Worm (Caenorhabditis elegans): ENCODE results near the gene cpg-4.

DNA sequence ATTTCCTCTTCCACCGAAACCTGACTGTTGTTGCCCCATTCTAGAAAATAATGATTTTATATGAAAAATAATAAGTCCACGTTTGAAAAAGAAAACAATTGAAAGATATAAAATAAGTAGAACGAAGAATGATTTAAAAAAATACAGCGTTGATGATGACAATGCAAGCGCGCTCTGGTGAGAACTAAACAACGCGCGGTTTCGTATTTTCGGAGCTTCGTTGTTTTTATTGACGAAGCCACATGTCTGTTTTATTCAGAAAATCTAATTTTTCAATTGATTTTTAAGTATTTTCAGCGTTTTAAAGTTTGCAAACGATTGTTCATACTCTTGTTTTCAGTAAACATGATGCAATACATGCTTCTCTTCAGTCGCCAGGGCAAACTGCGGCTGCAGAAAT lies 21.4 kb downstream of the cpg-4 start, which contains the start of the genes rpt-2 and aps-1:
- TF ChIP-seq fos-1 (tag; optimal IDR thresholded peaks at IDR 0.05) (no peak), snpc-4 (tag; optimal IDR thresholded peaks at IDR 0.05) (no peak), lin-39 (tag; optimal IDR thresholded peaks at IDR 0.05) (no peak), R02D3.7 (tag; optimal IDR thresholded peaks at IDR 0.05) (no peak), ama-1 (optimal IDR thresholded peaks at IDR 0.05) (no peak), zfp-2 (tag; optimal IDR thresholded peaks at IDR 0.05) (no peak), lir-3 (tag; optimal IDR thresholded peaks at IDR 0.05) (no peak), unc-62 (GFP tag; optimal IDR thresholded peaks at IDR 0.05 in 1 of 2) (no peak), unc-62 (tag; optimal IDR thresholded peaks at IDR 0.05) (no peak), ztf-11 (tag; optimal IDR thresholded peaks at IDR 0.05) (no peak)
